Fruit fly (Drosophila melanogaster): Measurements from ENCODE around the gene CG11841.

- TF ChIP-seq ssp (GFP tag; IDR thresholded peaks at IDR 0.05) (no peak), chm (GFP tag; IDR thresholded peaks at IDR 0.05) (no peak), seq (GFP tag; IDR thresholded peaks at IDR 0.05) (no peak), CG3065 (GFP tag; optimal IDR thresholded peaks at IDR 0.05) (no peak), stwl (tag; optimal IDR thresholded peaks at IDR 0.05) (peak; percentile 87), Ssrp (tag; optimal IDR thresholded peaks at IDR 0.05) (no peak)
Observed at dm6 chr3R:29027122-29027521, 23.7 kb upstream of the CG11841 start, which contains the start of the genes eIF4E6 and CG1951.
